Worm (Caenorhabditis elegans) whole organism, L4 larva: ENCODE data around the gene spp-8.

Experiments used
- F10B5.3 ChIP-seq: sonication (generic microtip); optimal IDR thresholded peaks from 2 replicates; lab custom pipeline; 2016; ENCODE audit warnings: mild to moderate bottlenecking, missing genetic modification characterization, missing compliant biosample characterization
- F44E2.7 ChIP-seq: fragments of 200-800 bp; sonication (Bioruptor generic); IDR thresholded peaks from 2 replicates; pipeline ENCODE4 v2.1.2; 2022; ENCODE audit warnings: missing genetic modification characterization, missing compliant biosample characterization
- F49E8.2 ChIP-seq: sonication (generic microtip); optimal IDR thresholded peaks from 2 replicates; lab custom pipeline; 2016; ENCODE audit warnings: missing compliant biosample characterization, mild to moderate bottlenecking, missing genetic modification characterization, borderline replicate concordance
- ZK546.5 ChIP-seq, 2 experiments: sonication (generic microtip); optimal IDR thresholded peaks; 2 replicates each; lab custom pipeline; 2017; ENCODE audit warnings: missing biosample characterization in 2 of 2, missing genetic modification characterization in 2 of 2
- aha-1 ChIP-seq: fragments of 150-350 bp; peaks from one replicate; lab custom pipeline; 2014; ENCODE audit warnings: missing biosample characterization, missing genetic modification characterization
- attf-4 ChIP-seq: sonication (generic microtip); optimal IDR thresholded peaks from 3 replicates; lab custom pipeline; 2017; ENCODE audit warnings: missing biosample characterization, missing genetic modification characterization
- ceh-28 ChIP-seq: fragments of 150-350 bp; optimal IDR thresholded peaks from 2 replicates; lab custom pipeline; 2014; ENCODE audit warnings: missing biosample characterization, missing genetic modification reagents, missing genetic modification characterization
- ces-1 ChIP-seq: fragments of 150-350 bp; sonication (generic microtip); optimal IDR thresholded peaks from 4 replicates; lab custom pipeline; 2014; ENCODE audit warnings: missing biosample characterization, missing genetic modification reagents, missing genetic modification characterization
- daf-12 ChIP-seq: fragments of 150-350 bp; optimal IDR thresholded peaks from 2 replicates; lab custom pipeline; 2014; ENCODE audit warnings: missing biosample characterization, missing genetic modification reagents, missing genetic modification characterization
- daf-16 ChIP-seq, 3 experiments: sonication (generic microtip); optimal IDR thresholded peaks; 2 replicates each; lab custom pipeline; 2016 to 2017; ENCODE audit warnings: missing genetic modification characterization in 3 of 3, missing genetic modification reagents in 3 of 3, mild to moderate bottlenecking in 2 of 3, missing compliant biosample characterization in 2 of 3, missing biosample characterization in 1 of 3, moderate library complexity in 1 of 3
- daf-19 ChIP-seq: fragments of 200-800 bp; sonication (Bioruptor generic); conservative IDR thresholded peaks from 2 replicates; pipeline ENCODE4 v1.3.6; 2022; ENCODE audit warnings: missing genetic modification characterization, missing compliant biosample characterization
- daf-8 ChIP-seq: fragments of 200-800 bp; sonication (Bioruptor generic); IDR thresholded peaks from 2 replicates; pipeline ENCODE4 v1.3.6; 2022; ENCODE audit warnings: missing genetic modification characterization, missing compliant biosample characterization
- dpl-1 ChIP-seq: fragments of 150-350 bp; optimal IDR thresholded peaks from 2 replicates; lab custom pipeline; 2014; ENCODE audit warnings: missing biosample characterization, missing genetic modification reagents, missing genetic modification characterization
- dve-1 ChIP-seq: sonication (generic microtip); optimal IDR thresholded peaks from 2 replicates; lab custom pipeline; 2017; ENCODE audit warnings: antibody characterized with exemption, mild to moderate bottlenecking, missing genetic modification characterization, missing compliant biosample characterization; ENCODE audit not compliant: insufficient read depth
- fkh-10 ChIP-seq: fragments of 150-350 bp; optimal IDR thresholded peaks from 2 replicates; lab custom pipeline; 2014; ENCODE audit warnings: missing biosample characterization, missing genetic modification reagents, missing genetic modification characterization
- fos-1 ChIP-seq: fragments of 150-350 bp; optimal IDR thresholded peaks from 2 replicates; lab custom pipeline; 2014; ENCODE audit warnings: missing biosample characterization, missing genetic modification characterization
- gei-8 ChIP-seq: fragments of 200-800 bp; sonication (Bioruptor generic); optimal IDR thresholded peaks from 2 replicates; lab custom pipeline; 2018; ENCODE audit warnings: mild to moderate bottlenecking, missing genetic modification characterization, missing compliant biosample characterization
- hif-1 ChIP-seq, 2 experiments: sonication (generic microtip); optimal IDR thresholded peaks; 2 replicates each; lab custom pipeline; 2016 to 2017; ENCODE audit warnings: missing compliant biosample characterization in 2 of 2, missing genetic modification characterization in 2 of 2, missing genetic modification reagents in 2 of 2, missing genotype in 2 of 2, mild to moderate bottlenecking in 1 of 2
- hlh-11 ChIP-seq: fragments of 200-800 bp; sonication (Bioruptor generic); optimal IDR thresholded peaks from 2 replicates; lab custom pipeline; 2018; ENCODE audit warnings: mild to moderate bottlenecking, missing genetic modification characterization, missing compliant biosample characterization
- hlh-30 ChIP-seq: sonication (generic microtip); optimal IDR thresholded peaks from 2 replicates; lab custom pipeline; 2017; ENCODE audit warnings: antibody characterized with exemption, mild to moderate bottlenecking, missing genetic modification characterization, missing compliant biosample characterization; ENCODE audit not compliant: insufficient read depth
- hmg-1.1 ChIP-seq: fragments of 200-800 bp; sonication (Bioruptor generic); IDR thresholded peaks from 2 replicates; pipeline ENCODE4 v1.3.6; 2022; ENCODE audit warnings: missing genetic modification reagents, missing genetic modification characterization, missing compliant biosample characterization
- lim-7 ChIP-seq: fragments of 200-800 bp; sonication (Bioruptor generic); IDR thresholded peaks from 2 replicates; pipeline ENCODE4 v1.3.6; 2022; ENCODE audit warnings: missing genetic modification characterization, missing compliant biosample characterization
- lin-29 ChIP-seq: fragments of 200-800 bp; sonication (Bioruptor generic); IDR thresholded peaks from 2 replicates; pipeline ENCODE4 v1.3.6; 2022; ENCODE audit warnings: missing genetic modification reagents, missing genetic modification characterization, missing compliant biosample characterization
- lin-38 ChIP-seq: fragments of 200-800 bp; sonication (Bioruptor generic); IDR thresholded peaks from 2 replicates; pipeline ENCODE4 v1.3.6; 2022; ENCODE audit warnings: missing genetic modification reagents, missing genetic modification characterization, missing compliant biosample characterization
- lsy-2 ChIP-seq, 2 experiments: fragments of 150-350 bp in 1 of 2; sonication (generic microtip) in 1 of 2; optimal IDR thresholded peaks; 2 replicates each; lab custom pipeline; 2014 to 2017; ENCODE audit warnings: missing biosample characterization in 2 of 2, missing genetic modification characterization in 2 of 2
- madf-5 ChIP-seq, 2 experiments: fragments of 200-800 bp; sonication (Bioruptor generic); IDR thresholded peaks; 2 replicates each; pipeline ENCODE4 v1.3.6; 2022; ENCODE audit warnings: missing compliant biosample characterization in 2 of 2, missing genetic modification characterization in 2 of 2
- madf-9 ChIP-seq: fragments of 200-800 bp; sonication (Bioruptor generic); conservative IDR thresholded peaks from 2 replicates; pipeline ENCODE4 v1.3.6; 2022; ENCODE audit warnings: missing genetic modification reagents, missing genetic modification characterization, missing compliant biosample characterization
- mdl-1 ChIP-seq, 2 experiments: fragments of 150-350 bp in 1 of 2; sonication (generic microtip) in 1 of 2; optimal IDR thresholded peaks; 2 replicates each; lab custom pipeline; 2014 to 2017; ENCODE audit warnings: missing biosample characterization in 2 of 2, missing genetic modification characterization in 2 of 2
- mep-1 ChIP-seq: fragments of 150-350 bp; sonication (generic microtip); optimal IDR thresholded peaks from 3 replicates; lab custom pipeline; 2014; ENCODE audit warnings: missing biosample characterization, missing genetic modification characterization
- mes-2 ChIP-seq: sonication (generic microtip); optimal IDR thresholded peaks from 2 replicates; lab custom pipeline; 2016; ENCODE audit warnings: missing genotype, mild to moderate bottlenecking, missing genetic modification characterization, missing compliant biosample characterization; ENCODE audit not compliant: poor library complexity, severe bottlenecking
- mxl-2 ChIP-seq: fragments of 200-800 bp; sonication (Bioruptor generic); conservative IDR thresholded peaks from 2 replicates; pipeline ENCODE4 v1.3.6; 2022; ENCODE audit warnings: missing genetic modification reagents, missing genetic modification characterization, missing compliant biosample characterization
- nhr-102 ChIP-seq: sonication (generic microtip); optimal IDR thresholded peaks from 2 replicates; lab custom pipeline; 2016; ENCODE audit warnings: mild to moderate bottlenecking, missing genetic modification characterization, moderate library complexity, missing compliant biosample characterization
- nhr-25 ChIP-seq: sonication (generic microtip); optimal IDR thresholded peaks from 2 replicates; lab custom pipeline; 2017; ENCODE audit warnings: missing genetic modification characterization, mild to moderate bottlenecking, missing compliant biosample characterization, antibody characterized with exemption, moderate library complexity, borderline replicate concordance; ENCODE audit not compliant: insufficient read depth
- nhr-6 ChIP-seq: fragments of 150-350 bp; optimal IDR thresholded peaks from 2 replicates; lab custom pipeline; 2014; ENCODE audit warnings: missing biosample characterization, missing genetic modification characterization
- nhr-77 ChIP-seq: fragments of 150-350 bp; optimal IDR thresholded peaks from 2 replicates; lab custom pipeline; 2014; ENCODE audit warnings: missing biosample characterization, missing genetic modification characterization
- php-3 ChIP-seq: fragments of 200-800 bp; sonication (Bioruptor generic); IDR thresholded peaks from 2 replicates; pipeline ENCODE4 v1.3.6; 2022; ENCODE audit warnings: missing genetic modification reagents, missing genetic modification characterization, missing compliant biosample characterization
- pqm-1 ChIP-seq: sonication (generic microtip); optimal IDR thresholded peaks from 2 replicates; lab custom pipeline; 2017; ENCODE audit warnings: missing biosample characterization, missing genetic modification characterization
- snpc-1.2 ChIP-seq: fragments of 200-800 bp; sonication (Bioruptor generic); IDR thresholded peaks from 2 replicates; pipeline ENCODE4 v1.3.6; 2022; ENCODE audit warnings: missing genetic modification reagents, missing genetic modification characterization, missing compliant biosample characterization
- unc-130 ChIP-seq: sonication (generic microtip); optimal IDR thresholded peaks from 2 replicates; lab custom pipeline; 2016; ENCODE audit warnings: missing genetic modification reagents, missing genetic modification characterization, missing compliant biosample characterization
- unc-39 ChIP-seq: sonication (generic microtip); optimal IDR thresholded peaks from 2 replicates; lab custom pipeline; 2017; ENCODE audit warnings: missing biosample characterization, missing genetic modification characterization
- unc-62 ChIP-seq, 3 experiments: fragments of 150-350 bp in 1 of 3; sonication (generic microtip); optimal IDR thresholded peaks in 2 of 3; peaks in 1 of 3; 1 replicate in 1 of 3; 2 replicates in 2 of 3; lab custom pipeline; 2014 to 2017; ENCODE audit warnings: missing biosample characterization in 3 of 3, missing genetic modification characterization in 3 of 3, missing genetic modification reagents in 3 of 3, missing genotype in 1 of 3
- vab-7 ChIP-seq: fragments of 200-800 bp; sonication (Bioruptor generic); IDR thresholded peaks from 2 replicates; pipeline ENCODE4 v1.3.6; 2022; ENCODE audit warnings: missing genetic modification reagents, missing genetic modification characterization, missing compliant biosample characterization
- zfp-3 ChIP-seq: fragments of 200-800 bp; sonication (Bioruptor generic); conservative IDR thresholded peaks from 2 replicates; pipeline ENCODE4 v1.3.6; 2022; ENCODE audit warnings: missing genetic modification reagents, missing genetic modification characterization, missing compliant biosample characterization
- zip-11 ChIP-seq: fragments of 200-800 bp; sonication (Bioruptor generic); IDR thresholded peaks from 2 replicates; pipeline ENCODE4 v1.3.6; 2022; ENCODE audit warnings: missing genetic modification characterization, missing compliant biosample characterization

Gene spp-8

DNA sequence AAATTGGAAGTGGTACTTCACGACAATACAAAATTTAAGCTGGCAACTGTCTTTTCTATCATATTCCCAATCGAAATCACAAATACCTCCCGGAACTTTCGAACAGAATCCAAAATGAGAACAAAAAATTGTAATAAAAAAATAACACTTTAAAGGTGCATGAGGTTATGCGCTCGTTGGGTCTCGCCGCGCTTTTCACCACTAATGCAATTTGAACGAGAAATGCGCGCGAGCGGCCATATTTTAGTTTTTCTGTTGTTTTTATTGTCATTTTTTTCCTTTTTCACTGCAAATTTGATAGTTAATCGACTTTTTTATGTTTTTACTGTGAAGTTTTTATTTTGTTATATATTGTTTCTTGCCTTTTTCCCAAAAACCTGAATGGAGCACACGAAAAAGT lies 29.6 kb downstream of the spp-8 start, which contains the start of gene mes-6:
Gene mes-6, plus strand, starts transcription at position 229 of the 400 bp plus-strand sequence.
- peak; percentile 84 for TF ChIP-seq dpl-1 (GFP tag; lab: Kevin White, UChicago)
- TF ChIP-seq lin-38 (GFP tag; lab: Robert Waterston, UW), result peak; percentile 44
- no peak for TF ChIP-seq ZK546.5 (tag; optimal IDR thresholded peaks at IDR 0.05; lab: Kevin White, UChicago)
- TF ChIP-seq aha-1 (tag; lab: Kevin White, UChicago), result peak; percentile 20
- TF ChIP-seq lsy-2 (tag; optimal IDR thresholded peaks at IDR 0.05; lab: Kevin White, UChicago), result peak in 1 of 2 experiments; percentile 78
- peak; percentile 24 for TF ChIP-seq dve-1 (tag; lab: Kevin White, UChicago)
- peak; percentile 39 for TF ChIP-seq unc-130
- peak; percentile 58 for TF ChIP-seq ces-1 (GFP tag; lab: Kevin White, UChicago)
- no peak for TF ChIP-seq F49E8.2 (tag; lab: Kevin White, UChicago)
- no peak for TF ChIP-seq daf-16 (GFP tag; optimal IDR thresholded peaks at IDR 0.05; lab: Kevin White, UChicago)
- TF ChIP-seq daf-16 (tag; optimal IDR thresholded peaks at IDR 0.05; lab: Kevin White, UChicago), result peak; percentile 29
- no peak for TF ChIP-seq pqm-1 (tag; lab: Kevin White, UChicago)
- TF ChIP-seq zip-11 (GFP tag; lab: Robert Waterston, UW), result no peak
- TF ChIP-seq mep-1 (tag; lab: Kevin White, UChicago), result peak; percentile 46
- TF ChIP-seq daf-12 (tag; lab: Kevin White, UChicago), result no peak
- no peak for TF ChIP-seq attf-4 (tag; lab: Kevin White, UChicago)
- TF ChIP-seq fkh-10 (GFP tag; lab: Kevin White, UChicago), result peak; percentile 20
- 0 out of 2 replicates have a peak, but pooled peaks have one; percentile 12 for TF ChIP-seq hmg-1.1
- no peak for TF ChIP-seq lim-7 (GFP tag; lab: Robert Waterston, UW)
- peak; percentile 57 for TF ChIP-seq hlh-30

DNA sequence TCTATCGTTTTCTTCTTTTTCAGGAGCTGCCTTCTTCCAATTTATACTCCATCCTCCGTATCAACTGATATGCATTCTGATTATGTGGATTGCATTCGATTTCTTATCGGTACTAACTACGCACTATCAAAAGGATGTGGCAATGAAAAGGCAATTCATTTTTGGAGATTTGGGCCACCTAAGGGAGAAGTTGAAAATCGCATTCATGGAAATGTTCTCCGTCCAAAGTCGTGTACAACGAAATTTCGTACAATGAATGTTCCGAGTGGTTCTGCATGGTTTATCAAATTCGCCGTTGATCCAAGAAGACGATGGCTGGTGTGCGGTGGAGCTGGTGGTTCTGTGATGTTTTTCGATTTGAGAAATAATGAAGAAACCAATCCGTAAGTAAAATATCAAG lies 31.2 kb downstream of the spp-8 start, which contains the start of gene C09G4.4:
Gene C09G4.4, plus strand, starts transcription at position 301 of the 400 bp plus-strand sequence.
- TF ChIP-seq mes-2, result no peak
- TF ChIP-seq daf-8, result no peak
- TF ChIP-seq snpc-1.2, result no peak
- TF ChIP-seq unc-39, result no peak
- no peak for TF ChIP-seq madf-5 (GFP tag; IDR thresholded peaks at IDR 0.05; lab: Robert Waterston, UW)
- no peak for TF ChIP-seq daf-19
- no peak for TF ChIP-seq nhr-102
- TF ChIP-seq ceh-28 (tag; lab: Kevin White, UChicago), result no peak
- no peak for TF ChIP-seq vab-7
- no peak for TF ChIP-seq lin-29
- no peak for TF ChIP-seq gei-8 (GFP tag; lab: Kevin White, UChicago)
- no peak for TF ChIP-seq daf-12 (tag; lab: Kevin White, UChicago)
- no peak for TF ChIP-seq fos-1 (tag; lab: Kevin White, UChicago)
- TF ChIP-seq daf-16 (GFP tag; optimal IDR thresholded peaks at IDR 0.05; lab: Kevin White, UChicago), result no peak
- TF ChIP-seq daf-16 (tag; optimal IDR thresholded peaks at IDR 0.05; lab: Kevin White, UChicago), result no peak
- TF ChIP-seq madf-9 (GFP tag; lab: Robert Waterston, UW), result no peak
- no peak for TF ChIP-seq F10B5.3 (tag; lab: Kevin White, UChicago)
- TF ChIP-seq nhr-6, result no peak
- TF ChIP-seq nhr-25 (tag; lab: Kevin White, UChicago), result no peak
- TF ChIP-seq, all 104 proteins: peak for 0

ce11 chrIV:8513619-8514018 lies 32.2 kb downstream of the spp-8 start, which contains the start of gene cks-1:
cks-1 (plus strand) TSS chrIV:8513919.
- no peak for TF ChIP-seq php-3
- TF ChIP-seq lsy-2 (tag; optimal IDR thresholded peaks at IDR 0.05; lab: Kevin White, UChicago), result no peak
- no peak for TF ChIP-seq mxl-2 (GFP tag; lab: Robert Waterston, UW)
- no peak for TF ChIP-seq unc-62 (GFP tag; optimal IDR thresholded peaks at IDR 0.05 in 1 of 2; lab: Kevin White, UChicago)
- no peak for TF ChIP-seq unc-62 (tag; optimal IDR thresholded peaks at IDR 0.05; lab: Kevin White, UChicago)
- TF ChIP-seq zfp-3, result no peak
- TF ChIP-seq F44E2.7 (GFP tag; lab: Robert Waterston, UW), result no peak
- TF ChIP-seq nhr-77 (tag; lab: Kevin White, UChicago), result no peak
- TF ChIP-seq hlh-11 (tag; lab: Kevin White, UChicago), result no peak
- TF ChIP-seq hif-1 (tag; optimal IDR thresholded peaks at IDR 0.05; lab: Kevin White, UChicago), result no peak
- TF ChIP-seq mdl-1 (tag; optimal IDR thresholded peaks at IDR 0.05; lab: Kevin White, UChicago), result no peak
